Worm (Caenorhabditis elegans): ENCODE results near the gene T28H11.7.

The T28H11.7 gene

ce11 chrIV:5045389-5045788, 28.4 kb upstream of the T28H11.7 start, which contains the start of gene hot-9:
TSS of gene hot-9 (minus strand) at chrIV:5045489.
- no peak for TF ChIP-seq ceh-36 (tag; optimal IDR thresholded peaks at IDR 0.05)
- no peak for TF ChIP-seq tra-4 (tag; optimal IDR thresholded peaks at IDR 0.05)
- no peak for TF ChIP-seq hmg-4 (GFP tag; optimal IDR thresholded peaks at IDR 0.05)
- no peak for TF ChIP-seq flt-1 (GFP tag; IDR thresholded peaks at IDR 0.05)
- TF ChIP-seq sea-1 (GFP tag; conservative IDR thresholded peaks at IDR 0.05), result no peak

DNA sequence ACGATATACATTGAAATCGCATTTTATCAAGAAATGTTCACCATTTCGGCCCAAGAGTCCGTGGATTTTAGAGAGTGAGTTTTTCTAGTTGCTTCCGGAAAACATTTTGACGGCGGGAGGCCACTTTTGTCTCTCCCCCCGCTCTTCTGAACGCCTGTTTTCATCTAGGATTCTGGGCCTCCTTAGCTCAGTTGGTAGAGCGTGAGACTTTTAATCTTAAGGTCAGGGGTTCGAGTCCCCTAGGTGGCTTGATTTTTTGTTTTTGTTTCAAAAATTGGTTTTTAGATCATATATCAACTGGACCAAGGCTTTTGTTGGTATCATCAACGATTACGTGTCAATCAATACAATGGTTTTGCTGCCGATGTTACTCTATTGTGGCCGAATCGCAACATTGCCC, 21.8 kb upstream of the T28H11.7 start:
- TF ChIP-seq tbx-11 (GFP tag; IDR thresholded peaks at IDR 0.05), result peak; percentile 59
- peak; percentile 74; the same call in 1 of the 2 replicates for TF ChIP-seq sea-1 (GFP tag; conservative IDR thresholded peaks at IDR 0.05)
- peak; percentile 49; the same call in 1 of the 2 replicates for TF ChIP-seq tbx-37 (GFP tag; conservative IDR thresholded peaks at IDR 0.05)
- TF ChIP-seq F13C5.2 (tag; optimal IDR thresholded peaks at IDR 0.05), result no peak
- peak; percentile 82 for TF ChIP-seq flt-1 (GFP tag; IDR thresholded peaks at IDR 0.05)
- TF ChIP-seq B0310.2 (tag; optimal IDR thresholded peaks at IDR 0.05), result peak; percentile 18
- peak; percentile 80 for TF ChIP-seq scrt-1 (GFP tag; IDR thresholded peaks at IDR 0.05)
- no peak for TF ChIP-seq aly-1 (tag; optimal IDR thresholded peaks at IDR 0.05)
- TF ChIP-seq pes-1 (GFP tag; IDR thresholded peaks at IDR 0.05), result peak; percentile 84

DNA sequence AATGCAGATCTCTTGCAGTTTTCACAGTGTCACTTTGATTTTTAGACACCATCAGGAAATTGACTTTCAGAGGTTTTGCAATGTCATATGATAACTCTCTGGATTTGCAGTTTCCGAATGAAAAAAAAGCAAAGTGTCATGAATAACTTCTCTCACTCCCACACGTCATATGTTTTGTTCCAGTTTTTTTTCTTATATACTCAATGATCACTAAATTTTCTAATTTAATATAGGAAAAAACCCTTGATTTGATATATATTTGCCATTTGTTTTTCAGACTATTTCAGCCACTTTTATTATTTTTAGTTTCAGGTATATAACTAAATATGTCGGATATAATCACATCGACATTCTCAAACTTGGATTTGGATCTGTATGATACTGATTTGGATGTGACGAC, 20.5 kb upstream of the T28H11.7 start, which contains the start of gene C09B9.1:
Gene C09B9.1, plus strand, starts transcription at position 301 of the 400 bp plus-strand sequence.
- TF ChIP-seq ceh-36 (tag; optimal IDR thresholded peaks at IDR 0.05), result no peak

ce11 chrIV:5033276-5033675, 16.3 kb upstream of the T28H11.7 start, which contains the start of gene C09B9.4:
TSS of gene C09B9.4 (minus strand) at chrIV:5033376.
- TF ChIP-seq aly-1 (tag; optimal IDR thresholded peaks at IDR 0.05), result no peak
- no peak for TF ChIP-seq tra-4 (tag; optimal IDR thresholded peaks at IDR 0.05)
- no peak for TF ChIP-seq ets-7 (tag; optimal IDR thresholded peaks at IDR 0.05)
- no peak for TF ChIP-seq ceh-36 (tag; optimal IDR thresholded peaks at IDR 0.05)
- TF ChIP-seq pes-1 (GFP tag; IDR thresholded peaks at IDR 0.05), result no peak
- TF ChIP-seq sea-1 (GFP tag; conservative IDR thresholded peaks at IDR 0.05), result no peak
- TF ChIP-seq flt-1 (GFP tag; IDR thresholded peaks at IDR 0.05), result no peak
- no peak for TF ChIP-seq tbx-37 (GFP tag; conservative IDR thresholded peaks at IDR 0.05)
- no peak for TF ChIP-seq ama-1 (optimal IDR thresholded peaks at IDR 0.05)
- no peak for TF ChIP-seq hmg-4 (GFP tag; optimal IDR thresholded peaks at IDR 0.05)
- TF ChIP-seq F13C5.2 (tag; optimal IDR thresholded peaks at IDR 0.05), result no peak
- TF ChIP-seq B0310.2 (tag; optimal IDR thresholded peaks at IDR 0.05), result no peak
- no peak for TF ChIP-seq ceh-13 (GFP tag; optimal IDR thresholded peaks at IDR 0.05)
- no peak for TF ChIP-seq hnd-1 (tag; optimal IDR thresholded peaks at IDR 0.05)
- no peak for TF ChIP-seq tbx-11 (GFP tag; IDR thresholded peaks at IDR 0.05)
- TF ChIP-seq hmbx-1 (tag; optimal IDR thresholded peaks at IDR 0.05), result no peak
- no peak for TF ChIP-seq scrt-1 (GFP tag; IDR thresholded peaks at IDR 0.05)

- no peak for TF ChIP-seq tbx-37 (GFP tag; conservative IDR thresholded peaks at IDR 0.05)
- no peak for TF ChIP-seq pes-1 (GFP tag; IDR thresholded peaks at IDR 0.05)
These were observed 14.4 kb upstream of the T28H11.7 start for ce11 chrIV:5031346-5031745.

DNA sequence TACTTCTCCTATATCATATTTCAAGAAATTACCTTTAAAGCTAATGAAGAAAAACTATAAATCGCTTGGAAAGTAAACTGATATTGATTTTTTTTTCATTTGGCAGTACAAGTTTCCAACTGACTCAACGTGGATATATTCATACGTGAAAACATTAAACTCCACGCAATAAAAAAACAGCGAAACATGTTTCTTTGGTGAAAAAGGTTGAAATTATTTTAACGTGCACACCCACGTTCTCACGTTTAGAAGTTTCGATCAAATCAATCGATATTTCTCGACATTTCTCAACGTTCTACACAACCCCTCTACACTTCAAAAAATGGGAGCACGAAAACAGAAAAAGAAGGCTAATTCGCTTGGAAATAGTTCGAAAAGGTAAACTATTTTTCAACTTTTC, 12.0 kb upstream of the T28H11.7 start, which contains the start of the genes best-6 and C09B9.2:
Gene best-6, minus strand, starts transcription at position 101 of the 400 bp plus-strand sequence.
Gene C09B9.2, plus strand, starts transcription at position 314 of the 400 bp plus-strand sequence.
- TF ChIP-seq ama-1 (optimal IDR thresholded peaks at IDR 0.05), result no peak
- no peak for TF ChIP-seq pes-1 (GFP tag; IDR thresholded peaks at IDR 0.05)
- no peak for TF ChIP-seq flt-1 (GFP tag; IDR thresholded peaks at IDR 0.05)
- no peak for TF ChIP-seq hnd-1 (tag; optimal IDR thresholded peaks at IDR 0.05)
- no peak for TF ChIP-seq aly-1 (tag; optimal IDR thresholded peaks at IDR 0.05)
- TF ChIP-seq scrt-1 (GFP tag; IDR thresholded peaks at IDR 0.05), result no peak
- no peak for TF ChIP-seq F13C5.2 (tag; optimal IDR thresholded peaks at IDR 0.05)
- no peak for TF ChIP-seq ets-7 (tag; optimal IDR thresholded peaks at IDR 0.05)
- no peak for TF ChIP-seq tbx-37 (GFP tag; conservative IDR thresholded peaks at IDR 0.05)
- no peak for TF ChIP-seq hmg-4 (GFP tag; optimal IDR thresholded peaks at IDR 0.05)
- TF ChIP-seq B0310.2 (tag; optimal IDR thresholded peaks at IDR 0.05), result no peak
- TF ChIP-seq tra-4 (tag; optimal IDR thresholded peaks at IDR 0.05), result no peak
- no peak for TF ChIP-seq tbx-11 (GFP tag; IDR thresholded peaks at IDR 0.05)
- TF ChIP-seq ceh-13 (GFP tag; optimal IDR thresholded peaks at IDR 0.05), result no peak
- no peak for TF ChIP-seq sea-1 (GFP tag; conservative IDR thresholded peaks at IDR 0.05)
- no peak for TF ChIP-seq ceh-36 (tag; optimal IDR thresholded peaks at IDR 0.05)
- TF ChIP-seq hmbx-1 (tag; optimal IDR thresholded peaks at IDR 0.05), result no peak

DNA sequence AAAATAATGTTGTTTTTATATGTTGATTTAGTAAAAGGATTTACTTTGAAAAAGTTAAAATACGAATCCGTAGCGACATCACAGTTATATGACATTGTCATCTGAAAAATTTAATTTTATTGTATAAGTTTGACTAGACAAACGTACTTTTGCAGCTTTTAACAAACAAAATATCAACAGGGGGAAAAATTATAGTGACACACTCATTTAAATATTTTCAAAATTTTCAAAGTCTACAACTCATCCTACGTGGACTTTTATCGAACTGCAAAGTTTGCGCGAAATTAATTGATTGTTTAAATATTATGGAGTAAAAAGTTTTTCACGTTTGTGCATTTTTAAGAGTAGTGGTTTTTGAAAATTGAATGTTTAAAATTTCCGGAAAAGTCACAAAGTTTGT, 8.7 kb upstream of the T28H11.7 start, which contains the start of gene C09B9.85:
Gene C09B9.85, minus strand, starts transcription at position 101 of the 400 bp plus-strand sequence.
- TF ChIP-seq flt-1 (GFP tag; IDR thresholded peaks at IDR 0.05) (no peak), hmbx-1 (tag; optimal IDR thresholded peaks at IDR 0.05) (no peak), tbx-37 (GFP tag; conservative IDR thresholded peaks at IDR 0.05) (no peak), tbx-11 (GFP tag; IDR thresholded peaks at IDR 0.05) (no peak), ets-7 (tag; optimal IDR thresholded peaks at IDR 0.05) (no peak), F13C5.2 (tag; optimal IDR thresholded peaks at IDR 0.05) (no peak), ceh-36 (tag; optimal IDR thresholded peaks at IDR 0.05) (no peak), tra-4 (tag; optimal IDR thresholded peaks at IDR 0.05) (no peak), pes-1 (GFP tag; IDR thresholded peaks at IDR 0.05) (no peak), hmg-4 (GFP tag; optimal IDR thresholded peaks at IDR 0.05) (no peak), scrt-1 (GFP tag; IDR thresholded peaks at IDR 0.05) (no peak), ama-1 (optimal IDR thresholded peaks at IDR 0.05) (no peak), sea-1 (GFP tag; conservative IDR thresholded peaks at IDR 0.05) (no peak)

DNA sequence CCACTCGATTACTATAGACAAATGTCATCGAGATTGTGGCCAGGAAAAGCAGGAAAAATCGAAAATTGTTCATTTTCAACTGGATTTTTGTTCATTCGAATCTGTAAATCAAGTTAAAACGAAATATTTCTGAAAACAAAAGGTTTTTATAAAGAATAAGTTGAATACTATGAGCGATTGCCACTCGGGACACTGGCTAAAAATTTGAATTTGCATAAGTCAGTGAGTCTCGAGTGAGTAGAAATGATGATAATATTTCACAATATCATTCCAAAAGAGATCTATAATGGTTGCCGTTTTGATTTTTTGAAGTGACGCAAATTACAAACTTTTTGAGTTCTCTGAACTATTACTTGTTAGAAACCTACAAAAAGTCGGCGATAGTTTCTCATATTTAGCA, 3.6 kb upstream of the T28H11.7 start, which contains the start of gene T28H11.8:
Gene T28H11.8, minus strand, starts transcription at position 101 of the 400 bp plus-strand sequence.
- TF ChIP-seq pes-1 (GFP tag; IDR thresholded peaks at IDR 0.05) (no peak), B0310.2 (tag; optimal IDR thresholded peaks at IDR 0.05) (no peak), tbx-37 (GFP tag; conservative IDR thresholded peaks at IDR 0.05) (no peak)
